Fruit fly (Drosophila melanogaster): Measurements from ENCODE around the gene AdoR.

Gene AdoR

dm6 chr3R:30166159-30166784, 16.9 kb upstream of the AdoR start, which contains the start of gene VhaAC45RP (continued):
- TF ChIP-seq Nf-YC (tag; optimal IDR thresholded peaks at IDR 0.05) = peak; percentile 28
- TF ChIP-seq CG11560 (tag; IDR thresholded peaks at IDR 0.05) = no peak
- no peak for TF ChIP-seq CG11695 (GFP tag; IDR thresholded peaks at IDR 0.05)
- no peak for TF ChIP-seq fu2 (GFP tag; optimal IDR thresholded peaks at IDR 0.05)
- TF ChIP-seq CG13894 (tag; optimal IDR thresholded peaks at IDR 0.05) = no peak
- no peak for TF ChIP-seq zfh1 (GFP tag; IDR thresholded peaks at IDR 0.05)
- no peak for TF ChIP-seq Lhr (GFP tag; optimal IDR thresholded peaks at IDR 0.05)
- no peak for TF ChIP-seq D19A (tag; optimal IDR thresholded peaks at IDR 0.05)
- TF ChIP-seq CG9797 (GFP tag; optimal IDR thresholded peaks at IDR 0.05) = no peak

- no peak for TF ChIP-seq CG15479 (GFP tag; optimal IDR thresholded peaks at IDR 0.05)
- TF ChIP-seq btn (GFP tag; optimal IDR thresholded peaks at IDR 0.05) = peak; percentile 27
- TF ChIP-seq CG4707 (GFP tag; optimal IDR thresholded peaks at IDR 0.05) = peak; percentile 16
- TF ChIP-seq slbo (GFP tag; IDR thresholded peaks at IDR 0.05) = 0 out of 2 replicates have a peak, but pooled peaks have one; percentile 9
- no peak for TF ChIP-seq Side (GFP tag; optimal IDR thresholded peaks at IDR 0.05)
- TF ChIP-seq lmd (GFP tag; IDR thresholded peaks at IDR 0.05) = peak; percentile 41; the same call in 1 of the 2 replicates
- TF ChIP-seq klu (GFP tag; IDR thresholded peaks at IDR 0.05) = no peak
- TF ChIP-seq CG2712 (tag; optimal IDR thresholded peaks at IDR 0.05) = peak; percentile 42
- TF ChIP-seq Hey (tag; optimal IDR thresholded peaks at IDR 0.05) = no peak
- TF ChIP-seq HHEX (GFP tag; optimal IDR thresholded peaks at IDR 0.05) = no peak
- TF ChIP-seq ase (GFP tag; IDR thresholded peaks at IDR 0.05) = 0 out of 3 replicates have a peak, but pooled peaks have one; percentile 46
- TF ChIP-seq CG8359 (GFP tag; optimal IDR thresholded peaks at IDR 0.05; ENCODE audit: borderline replicate concordance) = no peak
- peak; percentile 63 for TF ChIP-seq Ptx1 (GFP tag; IDR thresholded peaks at IDR 0.05)
- TF ChIP-seq CG15601 (tag; optimal IDR thresholded peaks at IDR 0.05) = no peak
- TF ChIP-seq dpn (GFP tag; optimal IDR thresholded peaks at IDR 0.05) = peak; percentile 5 to 35
- no peak for TF ChIP-seq CG17802 (tag; optimal IDR thresholded peaks at IDR 0.05)
- TF ChIP-seq sisA (GFP tag; IDR thresholded peaks at IDR 0.05) = peak; percentile 55; the same call in 1 of the 2 replicates
- no peak for TF ChIP-seq vnd (GFP tag; IDR thresholded peaks at IDR 0.05; ENCODE audit: partially characterized antibody)
- TF ChIP-seq Eip74EF (GFP tag; optimal IDR thresholded peaks at IDR 0.05) = peak in 1 of 2 experiments; percentile 42
- peak; percentile 19 for TF ChIP-seq CG12219 (GFP tag; optimal IDR thresholded peaks at IDR 0.05)
- TF ChIP-seq HLH3B (GFP tag; IDR thresholded peaks at IDR 0.05) = peak; percentile 64
- no peak for TF ChIP-seq kni (GFP tag; optimal IDR thresholded peaks at IDR 0.05)
- peak; percentile 7 for TF ChIP-seq CG10209 (GFP tag; optimal IDR thresholded peaks at IDR 0.05)
- TF ChIP-seq Optix (GFP tag; IDR thresholded peaks at IDR 0.05) = peak; percentile 15; the same call in 1 of the 3 replicates
- TF ChIP-seq az2 (GFP tag; optimal IDR thresholded peaks at IDR 0.05) = peak; percentile 35
- peak; percentile 20 for TF ChIP-seq CG2678 (tag; optimal IDR thresholded peaks at IDR 0.05)
- TF ChIP-seq CG18599 (GFP tag; optimal IDR thresholded peaks at IDR 0.05) = peak; percentile 10
- TF ChIP-seq bcd (GFP tag; optimal IDR thresholded peaks at IDR 0.05) = no peak
- TF ChIP-seq CG10267 (tag; optimal IDR thresholded peaks at IDR 0.05) = no peak
- TF ChIP-seq pnt (GFP tag; optimal IDR thresholded peaks at IDR 0.05) = peak; percentile 40
- peak; percentile 48 for TF ChIP-seq ttk (GFP tag; IDR thresholded peaks at IDR 0.05)
- TF ChIP-seq CG6272 (GFP tag; IDR thresholded peaks at IDR 0.05) = 0 out of 2 replicates have a peak, but pooled peaks have one; percentile 18
- TF ChIP-seq CG10654 (GFP tag; optimal IDR thresholded peaks at IDR 0.05) = peak; percentile 4
- TF ChIP-seq Sox102F (GFP tag; optimal IDR thresholded peaks at IDR 0.05) = peak; percentile 64
- TF ChIP-seq ara (GFP tag; IDR thresholded peaks at IDR 0.05) = peak; percentile 48; the same call in 1 of the 2 replicates
- no peak for TF ChIP-seq CTCF (GFP tag; optimal IDR thresholded peaks at IDR 0.05)
- 0 out of 3 replicates have a peak, but pooled peaks have one; percentile 12 for TF ChIP-seq CG11695 (GFP tag; IDR thresholded peaks at IDR 0.05)
- TF ChIP-seq maf-S (GFP tag; optimal IDR thresholded peaks at IDR 0.05) = no peak
- TF ChIP-seq Awh (GFP tag; IDR thresholded peaks at IDR 0.05) = peak; percentile 34; the same call in 1 of the 2 replicates
- TF ChIP-seq Mrtf (GFP tag; IDR thresholded peaks at IDR 0.05) = peak; percentile 31; the same call in 1 of the 3 replicates
Observed at dm6 chr3R:30164162-30164561, 14.8 kb upstream of the AdoR start.

Measured in whole organism, embryonic.